Fruit fly (Drosophila melanogaster): ENCODE results near the gene RPA2.

RPA2 gene

DNA sequence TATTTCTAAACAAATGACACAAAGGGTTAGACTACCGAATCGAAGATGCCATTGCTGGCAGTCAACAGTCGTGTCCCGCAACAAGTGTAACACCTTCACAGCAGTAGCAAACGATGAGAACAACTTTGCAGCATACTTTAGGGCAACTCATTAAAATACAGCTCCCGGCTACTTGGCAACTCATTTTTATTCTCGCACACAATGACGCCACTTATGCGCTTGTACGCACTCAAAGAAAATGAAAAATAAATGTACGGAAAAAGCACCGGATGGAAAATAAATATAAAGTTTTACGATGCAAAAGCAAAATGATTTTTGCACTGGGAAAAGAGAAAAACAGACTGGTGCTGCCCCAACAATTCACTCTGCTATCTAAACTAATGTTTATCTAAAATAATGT, 34.8 kb downstream of the RPA2 start:
- TF ChIP-seq dac (GFP tag; optimal IDR thresholded peaks at IDR 0.05): no peak
- TF ChIP-seq svp (GFP tag): no peak
- TF ChIP-seq CG9139 (GFP tag; optimal IDR thresholded peaks at IDR 0.05): no peak
- peak; percentile 33 for TF ChIP-seq OdsH (GFP tag; optimal IDR thresholded peaks at IDR 0.05)
- no peak for TF ChIP-seq Ets21C (GFP tag; optimal IDR thresholded peaks at IDR 0.05)
- TF ChIP-seq CG4318 (GFP tag; optimal IDR thresholded peaks at IDR 0.05): no peak
- TF ChIP-seq CG8119 (GFP tag; IDR thresholded peaks at IDR 0.05): peak; percentile 38; the same call in 1 of the 3 replicates
- TF ChIP-seq CG11902 (GFP tag; optimal IDR thresholded peaks at IDR 0.05): no peak
- no peak for TF ChIP-seq topi (GFP tag; optimal IDR thresholded peaks at IDR 0.05)
- TF ChIP-seq CG10669 (GFP tag; optimal IDR thresholded peaks at IDR 0.05): peak; percentile 1
- TF ChIP-seq CG8632 (GFP tag; optimal IDR thresholded peaks at IDR 0.05): no peak
- TF ChIP-seq fd85E (GFP tag; optimal IDR thresholded peaks at IDR 0.05): no peak
- peak; percentile 29 for TF ChIP-seq CG3919 (GFP tag; optimal IDR thresholded peaks at IDR 0.05)
- no peak for TF ChIP-seq Eip75B (GFP tag; optimal IDR thresholded peaks at IDR 0.05)
- TF ChIP-seq spab (GFP tag; optimal IDR thresholded peaks at IDR 0.05): no peak
- no peak for TF ChIP-seq Blimp-1 (GFP tag; optimal IDR thresholded peaks at IDR 0.05)
- no peak for TF ChIP-seq CG10631 (GFP tag; optimal IDR thresholded peaks at IDR 0.05)
- TF ChIP-seq net (GFP tag; optimal IDR thresholded peaks at IDR 0.05): no peak
- peak; percentile 23 for TF ChIP-seq pdm3 (GFP tag; optimal IDR thresholded peaks at IDR 0.05)
- peak; percentile 49 for TF ChIP-seq dsx (GFP tag; optimal IDR thresholded peaks at IDR 0.05; ENCODE audit: poor library complexity, severe bottlenecking)
- no peak for TF ChIP-seq Met (GFP tag; optimal IDR thresholded peaks at IDR 0.05)
- peak in 1 of 2 experiments; percentile 26 for TF ChIP-seq ss (GFP tag; optimal IDR thresholded peaks at IDR 0.05)
- TF ChIP-seq CG11294 (GFP tag; IDR thresholded peaks at IDR 0.05): no peak
- peak; percentile 7 for TF ChIP-seq acj6 (GFP tag; optimal IDR thresholded peaks at IDR 0.05)
- TF ChIP-seq cyc (GFP tag; optimal IDR thresholded peaks at IDR 0.05): no peak
- no peak for TF ChIP-seq CG11762 (GFP tag; optimal IDR thresholded peaks at IDR 0.05; ENCODE audit: insufficient read depth)
- TF ChIP-seq fkh (GFP tag; optimal IDR thresholded peaks at IDR 0.05): peak; percentile 55
- no peak for TF ChIP-seq Sox15 (GFP tag; optimal IDR thresholded peaks at IDR 0.05)
- peak; percentile 57 for TF ChIP-seq CG6163 (GFP tag; IDR thresholded peaks at IDR 0.05)
- no peak for TF ChIP-seq Gug (GFP tag; IDR thresholded peaks at IDR 0.05)
- TF ChIP-seq esn (GFP tag; optimal IDR thresholded peaks at IDR 0.05): no peak
- peak; percentile 27 for TF ChIP-seq CG32006 (GFP tag; optimal IDR thresholded peaks at IDR 0.05)
- TF ChIP-seq Lpt (GFP tag; optimal IDR thresholded peaks at IDR 0.05): peak; percentile 41
- no peak for TF ChIP-seq Hr38 (GFP tag; optimal IDR thresholded peaks at IDR 0.05)
- no peak for TF ChIP-seq Ets96B (tag; optimal IDR thresholded peaks at IDR 0.05)
- TF ChIP-seq CG34406 (GFP tag; optimal IDR thresholded peaks at IDR 0.05): no peak
- peak; percentile 8 for TF ChIP-seq vri (GFP tag; optimal IDR thresholded peaks at IDR 0.05)
- TF ChIP-seq CG6854 (GFP tag; optimal IDR thresholded peaks at IDR 0.05): no peak
- no peak for TF ChIP-seq CG7368 (GFP tag; optimal IDR thresholded peaks at IDR 0.05)
- TF ChIP-seq eg (GFP tag; IDR thresholded peaks at IDR 0.05): peak; percentile 75; the same call in 2 of the 3 replicates
- TF ChIP-seq salr (GFP tag; optimal IDR thresholded peaks at IDR 0.05): peak in 1 of 2 experiments; percentile 30
- TF ChIP-seq CG8319 (GFP tag; optimal IDR thresholded peaks at IDR 0.05): no peak
- peak; percentile 64 for TF ChIP-seq Eip78C (GFP tag)
- no peak for TF ChIP-seq CG6808 (GFP tag; optimal IDR thresholded peaks at IDR 0.05)
- no peak for TF ChIP-seq CG6792 (GFP tag; optimal IDR thresholded peaks at IDR 0.05)
- TF ChIP-seq fd59A (GFP tag; optimal IDR thresholded peaks at IDR 0.05): no peak
- peak; percentile 23 for TF ChIP-seq Hr4 (GFP tag; optimal IDR thresholded peaks at IDR 0.05)
- TF ChIP-seq CG16779 (tag; optimal IDR thresholded peaks at IDR 0.05): no peak
- TF ChIP-seq lz (GFP tag; optimal IDR thresholded peaks at IDR 0.05): no peak
- peak; percentile 35 for TF ChIP-seq CG6276 (GFP tag; optimal IDR thresholded peaks at IDR 0.05)
- TF ChIP-seq Smox (GFP tag; optimal IDR thresholded peaks at IDR 0.05): no peak
- no peak for TF ChIP-seq Sox102F (GFP tag; optimal IDR thresholded peaks at IDR 0.05)
- peak; percentile 15 for TF ChIP-seq achi (GFP tag; optimal IDR thresholded peaks at IDR 0.05)
